Worm (Caenorhabditis elegans) whole organism, L4 larva: Measurements from ENCODE around the gene dpff-1.

Experiments used
- F37D6.2 ChIP-seq: sonication (generic microtip); optimal IDR thresholded peaks from 2 replicates; lab custom pipeline; 2016; ENCODE audit warnings: mild to moderate bottlenecking, missing genetic modification characterization, missing compliant biosample characterization
- ZK546.5 ChIP-seq, 2 experiments: sonication (generic microtip); optimal IDR thresholded peaks; 2 replicates each; lab custom pipeline; 2017; ENCODE audit warnings: missing biosample characterization in 2 of 2, missing genetic modification characterization in 2 of 2
- ceh-82 ChIP-seq: sonication (generic microtip); optimal IDR thresholded peaks from 2 replicates; lab custom pipeline; 2017; ENCODE audit warnings: missing biosample characterization, missing genetic modification characterization
- daf-19 ChIP-seq: fragments of 200-800 bp; sonication (Bioruptor generic); conservative IDR thresholded peaks from 2 replicates; pipeline ENCODE4 v1.3.6; 2022; ENCODE audit warnings: missing genetic modification characterization, missing compliant biosample characterization
- egl-43 ChIP-seq: fragments of 200-800 bp; sonication (Bioruptor generic); IDR thresholded peaks from 2 replicates; pipeline ENCODE4 v1.3.6; 2022; ENCODE audit warnings: missing genetic modification reagents, missing genetic modification characterization, missing compliant biosample characterization
- hlh-30 ChIP-seq: sonication (generic microtip); optimal IDR thresholded peaks from 2 replicates; lab custom pipeline; 2017; ENCODE audit warnings: antibody characterized with exemption, mild to moderate bottlenecking, missing genetic modification characterization, missing compliant biosample characterization; ENCODE audit not compliant: insufficient read depth
- nhr-237 ChIP-seq: sonication (generic microtip); optimal IDR thresholded peaks from 2 replicates; lab custom pipeline; 2017; ENCODE audit warnings: missing biosample characterization, missing genetic modification characterization
- nhr-77 ChIP-seq: fragments of 150-350 bp; optimal IDR thresholded peaks from 2 replicates; lab custom pipeline; 2014; ENCODE audit warnings: missing biosample characterization, missing genetic modification characterization
- pha-4 ChIP-seq, 2 experiments: fragments of 150-350 bp in 1 of 2; fragments of 200-800 bp in 1 of 2; sonication (Bioruptor generic) in 1 of 2; IDR thresholded peaks in 1 of 2; optimal IDR thresholded peaks in 1 of 2; 2 replicates each; pipeline versions ENCODE4 v1.3.6 to Lab custom; 2014 to 2022; ENCODE audit warnings: missing genetic modification characterization in 2 of 2, missing genetic modification reagents in 2 of 2, missing biosample characterization in 1 of 2, missing compliant biosample characterization in 1 of 2
- snpc-4 ChIP-seq: fragments of 150-350 bp; optimal IDR thresholded peaks from 2 replicates; lab custom pipeline; 2014; ENCODE audit warnings: missing biosample characterization, missing genetic modification characterization

ce11 chrIII:5950756-5951345 is 44.7 kb upstream of the dpff-1 start:
- TF ChIP-seq daf-19 (GFP tag; lab: Robert Waterston, UW) = no peak
- peak; percentile 15 for TF ChIP-seq hlh-30 (tag; lab: Kevin White, UChicago)
- TF ChIP-seq snpc-4 (tag; lab: Kevin White, UChicago) = no peak
- TF ChIP-seq F37D6.2 (tag; lab: Kevin White, UChicago) = no peak
- no peak for TF ChIP-seq egl-43 (GFP tag; lab: Robert Waterston, UW)
- no peak for TF ChIP-seq nhr-77
- TF ChIP-seq ZK546.5 (tag; optimal IDR thresholded peaks at IDR 0.05; lab: Kevin White, UChicago) = no peak
- TF ChIP-seq ceh-82 (tag; lab: Kevin White, UChicago) = no peak
- TF ChIP-seq nhr-237 (tag; lab: Kevin White, UChicago) = no peak
- TF ChIP-seq pha-4 (GFP tag; IDR thresholded peaks at IDR 0.05; lab: Robert Waterston, UW) = no peak
- no peak for TF ChIP-seq pha-4 (tag; optimal IDR thresholded peaks at IDR 0.05; lab: Kevin White, UChicago)
